Fruit fly (Drosophila melanogaster): ENCODE data around the gene Strip.

DNA sequence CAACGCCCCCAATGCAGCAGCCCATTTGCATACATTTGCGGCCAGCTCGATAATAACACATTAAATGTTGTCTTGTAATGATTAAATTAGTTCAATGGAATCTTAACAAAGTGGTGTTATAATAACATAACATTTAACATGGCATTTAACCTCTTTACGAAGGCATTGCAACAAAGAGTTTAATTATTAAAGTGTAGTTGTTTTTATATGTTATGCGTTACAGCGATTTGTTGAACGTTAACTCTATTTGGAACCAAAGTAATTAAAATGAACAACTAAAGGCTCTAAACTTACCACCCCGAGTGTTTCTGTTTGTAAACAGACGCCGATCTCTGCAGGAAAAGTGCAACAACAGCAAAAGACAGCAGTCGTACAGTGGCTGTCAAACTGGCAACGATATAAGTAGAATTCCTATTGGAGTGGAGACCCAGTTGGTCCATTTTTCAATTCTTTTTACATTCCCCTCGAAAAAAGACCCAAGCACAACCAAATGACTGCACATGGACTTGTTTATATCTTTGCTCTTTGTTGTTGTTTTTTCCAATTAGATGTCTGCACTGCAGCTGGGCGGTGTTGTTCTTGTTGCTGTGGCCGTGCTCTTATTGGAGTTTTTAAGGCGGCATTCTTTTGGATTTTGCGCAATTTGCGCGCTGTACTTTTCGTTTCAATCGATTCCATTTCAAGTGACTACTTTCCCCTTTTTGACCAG is 10.4 kb upstream of the Strip start:
- no peak for TF ChIP-seq CG11617 (GFP tag; optimal IDR thresholded peaks at IDR 0.05)
- no peak for TF ChIP-seq CG7101 (tag; optimal IDR thresholded peaks at IDR 0.05)
- TF ChIP-seq ovo (GFP tag; optimal IDR thresholded peaks at IDR 0.05) = no peak
- no peak for TF ChIP-seq CG12768 (GFP tag; optimal IDR thresholded peaks at IDR 0.05)
- no peak for TF ChIP-seq pad (GFP tag; optimal IDR thresholded peaks at IDR 0.05)
- no peak for TF ChIP-seq bab1 (GFP tag; optimal IDR thresholded peaks at IDR 0.05)
- TF ChIP-seq kay (GFP tag; ENCODE audit: borderline replicate concordance) = no peak
- TF ChIP-seq CG33017 (tag; optimal IDR thresholded peaks at IDR 0.05) = no peak
- TF ChIP-seq CG1620 (GFP tag; optimal IDR thresholded peaks at IDR 0.05) = no peak
- TF ChIP-seq CG7045 (GFP tag; optimal IDR thresholded peaks at IDR 0.05) = no peak
- no peak for TF ChIP-seq Crg-1 (GFP tag; optimal IDR thresholded peaks at IDR 0.05)

Data from whole organism, adult.